Fruit fly (Drosophila melanogaster) whole organism, wandering third instar larva: Measurements from ENCODE around the gene Top3beta.

Source experiments
- Mio ChIP-seq: sonication (Bioruptor generic); optimal IDR thresholded peaks from 2 replicates; lab custom pipeline; 2016; ENCODE audit warnings: missing biosample characterization, missing genetic modification characterization
- Rel ChIP-seq, 2 experiments: fragments of 200-800 bp; sonication (Bioruptor generic) in 1 of 2; optimal IDR thresholded peaks; 2 replicates in 1 of 2; 3 replicates in 1 of 2; lab custom pipeline; 2016 to 2019; ENCODE audit warnings: mild to moderate bottlenecking in 2 of 2, missing biosample characterization in 2 of 2, missing genetic modification characterization in 2 of 2, moderate library complexity in 1 of 2
- Vsx2 ChIP-seq: fragments of 200-300, 225-300 bp; sonication (Bioruptor generic); optimal IDR thresholded peaks from 2 replicates; lab custom pipeline; 2018; ENCODE audit warnings: missing biosample characterization, missing genetic modification characterization; ENCODE audit not compliant: partially characterized antibody
- h ChIP-seq: fragments of 200-800 bp; sonication (Bioruptor generic); optimal IDR thresholded peaks from 3 replicates; lab custom pipeline; 2016; ENCODE audit warnings: missing biosample characterization, mild to moderate bottlenecking, missing genetic modification characterization
- rgr ChIP-seq: fragments of 200-800 bp; sonication (Bioruptor generic); optimal IDR thresholded peaks from 3 replicates; lab custom pipeline; 2016; ENCODE audit warnings: missing biosample characterization, mild to moderate bottlenecking, missing genetic modification characterization
- usp ChIP-seq: fragments of >200 bp; optimal IDR thresholded peaks from 2 replicates; lab custom pipeline; 2017; ENCODE audit warnings: missing biosample characterization, missing genetic modification characterization

- TF ChIP-seq Vsx2 (GFP tag; lab: Kevin White, UChicago) (no peak), Rel (GFP tag; optimal IDR thresholded peaks at IDR 0.05; lab: Kevin White, UChicago) (no peak), Rel (tag; optimal IDR thresholded peaks at IDR 0.05; lab: Kevin White, UChicago) (no peak), Mio (GFP tag; lab: Kevin White, UChicago) (no peak), usp (no peak), h (no peak), rgr (GFP tag; lab: Kevin White, UChicago) (no peak)
Observed at dm6 chrX:6253701-6254100, 34.1 kb downstream of the Top3beta start.
